Fruit fly (Drosophila melanogaster): Measurements from ENCODE around the gene CG3638.

The CG3638 gene

DNA sequence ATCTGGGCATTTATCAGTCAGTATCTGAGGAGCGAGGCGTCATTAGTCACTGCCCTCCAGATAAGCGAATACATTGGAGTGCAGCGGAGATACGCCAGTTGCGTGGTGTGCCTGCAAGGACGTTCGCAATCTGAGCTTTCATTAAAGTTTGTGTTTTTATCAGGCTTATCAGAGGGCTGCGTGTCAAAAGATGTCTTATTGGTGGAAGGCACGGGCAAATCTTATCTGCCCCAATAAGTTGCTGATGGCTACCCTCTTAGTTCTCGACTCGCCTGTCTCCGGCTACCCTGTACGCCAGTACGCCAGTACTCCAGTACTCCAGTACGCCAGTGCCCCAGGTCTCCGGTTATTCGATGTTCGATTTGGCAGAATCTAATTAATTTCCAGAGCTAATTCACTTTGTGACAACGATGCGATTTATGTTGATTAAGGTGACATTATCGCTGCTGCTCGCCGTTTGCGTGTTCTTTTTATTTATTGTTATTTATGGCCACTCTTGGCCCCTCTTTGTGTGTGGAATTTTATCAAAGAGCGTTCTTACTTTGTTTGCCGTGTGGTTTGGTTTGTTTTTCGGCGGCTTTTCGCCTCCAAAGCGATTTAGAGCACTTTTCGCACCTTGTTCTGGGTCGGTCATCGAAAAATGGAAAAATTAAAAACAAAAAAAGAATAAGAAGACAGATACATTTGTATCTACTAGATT, 20.4 kb upstream of the CG3638 start (continued):
- TF ChIP-seq CG17912 (GFP tag; optimal IDR thresholded peaks at IDR 0.05) (no peak), Hmr (GFP tag; optimal IDR thresholded peaks at IDR 0.05) (peak; percentile 38), chinmo (GFP tag; IDR thresholded peaks at IDR 0.05; ENCODE audit: partially characterized antibody) (peak; percentile 78; the same call in 1 of the 4 replicates), Nf-YC (tag; optimal IDR thresholded peaks at IDR 0.05) (peak; percentile 36), CG4282 (GFP tag; optimal IDR thresholded peaks at IDR 0.05) (no peak), D19B (GFP tag; optimal IDR thresholded peaks at IDR 0.05) (peak; percentile 19), CG6791 (GFP tag; IDR thresholded peaks at IDR 0.05; ENCODE audit: partially characterized antibody) (no peak), Ets97D (GFP tag; optimal IDR thresholded peaks at IDR 0.05) (no peak), mirr (GFP tag; optimal IDR thresholded peaks at IDR 0.05) (peak; percentile 77), CG6175 (GFP tag; IDR thresholded peaks at IDR 0.05) (0 out of 3 replicates have a peak, but pooled peaks have one; percentile 38), CG6813 (GFP tag; optimal IDR thresholded peaks at IDR 0.05) (no peak), CG15479 (GFP tag; optimal IDR thresholded peaks at IDR 0.05) (no peak), Blimp-1 (GFP tag; optimal IDR thresholded peaks at IDR 0.05) (no peak), CG4404 (GFP tag; IDR thresholded peaks at IDR 0.05) (no peak), cg (GFP tag; optimal IDR thresholded peaks at IDR 0.05) (no peak), ttk (GFP tag; IDR thresholded peaks at IDR 0.05) (no peak)

- TF ChIP-seq CG3995 (GFP tag; optimal IDR thresholded peaks at IDR 0.05), result no peak
- TF ChIP-seq Meics (GFP tag; optimal IDR thresholded peaks at IDR 0.05), result peak; percentile 7
- TF ChIP-seq bsh (GFP tag; optimal IDR thresholded peaks at IDR 0.05), result peak in 1 of 2 experiments; percentile 2
- no peak for TF ChIP-seq ac (GFP tag; optimal IDR thresholded peaks at IDR 0.05)
- TF ChIP-seq az2 (GFP tag; optimal IDR thresholded peaks at IDR 0.05), result no peak
- TF ChIP-seq Doc3 (GFP tag; IDR thresholded peaks at IDR 0.05; ENCODE audit: partially characterized antibody), result no peak
- TF ChIP-seq jumu (GFP tag; optimal IDR thresholded peaks at IDR 0.05), result no peak
- no peak for TF ChIP-seq peb (GFP tag; IDR thresholded peaks at IDR 0.05)
- TF ChIP-seq br (optimal IDR thresholded peaks at IDR 0.05), result no peak
- peak; percentile 3 for TF ChIP-seq Oli (tag; optimal IDR thresholded peaks at IDR 0.05)
- TF ChIP-seq knrl (GFP tag; IDR thresholded peaks at IDR 0.05; ENCODE audit: partially characterized antibody), result no peak
- no peak for TF ChIP-seq CG12071 (GFP tag; optimal IDR thresholded peaks at IDR 0.05)
- no peak for TF ChIP-seq wek (GFP tag; optimal IDR thresholded peaks at IDR 0.05)
- no peak for TF ChIP-seq CG10654 (GFP tag; optimal IDR thresholded peaks at IDR 0.05)
- no peak for TF ChIP-seq odd (GFP tag; optimal IDR thresholded peaks at IDR 0.05)
- peak; percentile 50 for TF ChIP-seq sens (GFP tag)
- TF ChIP-seq dan (GFP tag; IDR thresholded peaks at IDR 0.05), result no peak
- TF ChIP-seq pan (optimal IDR thresholded peaks at IDR 0.05), result no peak
- no peak for TF ChIP-seq pan (GFP tag; optimal IDR thresholded peaks at IDR 0.05 in 1 of 2, IDR thresholded peaks at IDR 0.05 in 1 of 2)
- no peak for TF ChIP-seq CG15011 (GFP tag; optimal IDR thresholded peaks at IDR 0.05)
- no peak for TF ChIP-seq CG11560 (tag; IDR thresholded peaks at IDR 0.05)
- TF ChIP-seq H15 (GFP tag; IDR thresholded peaks at IDR 0.05), result no peak
- peak; percentile 13 for TF ChIP-seq Hmr (GFP tag; optimal IDR thresholded peaks at IDR 0.05)
- TF ChIP-seq usp (GFP tag; optimal IDR thresholded peaks at IDR 0.05), result no peak
- no peak for TF ChIP-seq CG8388 (GFP tag; optimal IDR thresholded peaks at IDR 0.05)
- TF ChIP-seq CG9876 (GFP tag; optimal IDR thresholded peaks at IDR 0.05), result no peak
- TF ChIP-seq NC2β (GFP tag; optimal IDR thresholded peaks at IDR 0.05), result no peak
- no peak for TF ChIP-seq TFAM (GFP tag; optimal IDR thresholded peaks at IDR 0.05)
- TF ChIP-seq dysf (GFP tag; IDR thresholded peaks at IDR 0.05), result 0 out of 3 replicates have a peak, but pooled peaks have one; percentile 15
- no peak for TF ChIP-seq CG4328 (GFP tag; optimal IDR thresholded peaks at IDR 0.05)
- no peak for TF ChIP-seq CG1024 (GFP tag; IDR thresholded peaks at IDR 0.05)
- TF ChIP-seq Pdp1 (GFP tag; optimal IDR thresholded peaks at IDR 0.05), result peak in 1 of 2 experiments; percentile 14
- no peak for TF ChIP-seq HLH54F (GFP tag; optimal IDR thresholded peaks at IDR 0.05)
- TF ChIP-seq CG8290 (GFP tag; optimal IDR thresholded peaks at IDR 0.05), result no peak
- TF ChIP-seq CG8290 (tag; optimal IDR thresholded peaks at IDR 0.05), result peak in 1 of 2 experiments; percentile 12
Measured at dm6 chrX:1256131-1256530, 19.6 kb upstream of the CG3638 start.

Data from whole organism, embryonic.